Worm (Caenorhabditis elegans) whole organism, young adult: ENCODE measurements around the gene srv-22.

Experiments used
- K12H6.12 ChIP-seq: fragments of 200-800 bp; sonication (Bioruptor generic); optimal IDR thresholded peaks from 2 replicates; lab custom pipeline; 2018; ENCODE audit warnings: mild to moderate bottlenecking, missing genetic modification characterization, missing compliant biosample characterization
- attf-3 ChIP-seq: fragments of 200-800 bp; sonication (Bioruptor generic); conservative IDR thresholded peaks from 2 replicates; pipeline ENCODE4 v1.3.6; 2022; ENCODE audit warnings: missing genetic modification reagents, missing genetic modification characterization, missing compliant biosample characterization
- attf-6 ChIP-seq: fragments of 200-800 bp; sonication (Bioruptor generic); IDR thresholded peaks from 2 replicates; pipeline ENCODE4 v1.3.6; 2022; ENCODE audit warnings: missing genetic modification reagents, missing genetic modification characterization, missing compliant biosample characterization
- ekl-4 ChIP-seq: fragments of 200-800 bp; sonication (Bioruptor generic); IDR thresholded peaks from 2 replicates; pipeline ENCODE4 v1.3.6; 2022; ENCODE audit warnings: missing genetic modification reagents, missing genetic modification characterization, missing compliant biosample characterization
- pha-4 ChIP-seq: fragments of 150-350 bp; sonication (generic microtip); optimal IDR thresholded peaks from 2 replicates; lab custom pipeline; 2014; ENCODE audit warnings: missing biosample characterization, missing genetic modification reagents, missing genetic modification characterization
- snpc-4 ChIP-seq, 5 experiments: fragments of 150-350 bp in 1 of 5; sonication (generic microtip) in 4 of 5; optimal IDR thresholded peaks; 2 replicates each; lab custom pipeline; 2014 to 2018; ENCODE audit warnings: missing genetic modification characterization in 5 of 5, missing biosample characterization in 3 of 5, antibody characterized with exemption in 2 of 5, mild to moderate bottlenecking in 2 of 5, missing compliant biosample characterization in 2 of 5, missing genotype in 2 of 5, moderate library complexity in 2 of 5, missing genetic modification reagents in 1 of 5
- unc-130 ChIP-seq: sonication (generic microtip); optimal IDR thresholded peaks from 2 replicates; lab custom pipeline; 2016; ENCODE audit warnings: missing genetic modification reagents, missing genetic modification characterization, missing compliant biosample characterization
- zim-3 ChIP-seq: sonication (generic microtip); optimal IDR thresholded peaks from 2 replicates; lab custom pipeline; 2017; ENCODE audit warnings: mild to moderate bottlenecking, missing genetic modification characterization, moderate library complexity, missing compliant biosample characterization

ce11 chrIV:5869354-5869753 lies 10.4 kb downstream of the srv-22 start:
- TF ChIP-seq K12H6.12 (no peak), ekl-4 (GFP tag; lab: Robert Waterston, UW) (no peak), pha-4 (tag; lab: Kevin White, UChicago) (no peak), attf-6 (no peak), unc-130 (no peak), zim-3 (tag; lab: Kevin White, UChicago) (no peak), attf-3 (GFP tag; lab: Robert Waterston, UW) (no peak), snpc-4 (GFP tag; optimal IDR thresholded peaks at IDR 0.05; lab: Kevin White, UChicago) (no peak), snpc-4 (tag; optimal IDR thresholded peaks at IDR 0.05; lab: Kevin White, UChicago) (no peak)
